Fruit fly (Drosophila melanogaster): ENCODE measurements around the gene CG43392.

The CG43392 gene

DNA sequence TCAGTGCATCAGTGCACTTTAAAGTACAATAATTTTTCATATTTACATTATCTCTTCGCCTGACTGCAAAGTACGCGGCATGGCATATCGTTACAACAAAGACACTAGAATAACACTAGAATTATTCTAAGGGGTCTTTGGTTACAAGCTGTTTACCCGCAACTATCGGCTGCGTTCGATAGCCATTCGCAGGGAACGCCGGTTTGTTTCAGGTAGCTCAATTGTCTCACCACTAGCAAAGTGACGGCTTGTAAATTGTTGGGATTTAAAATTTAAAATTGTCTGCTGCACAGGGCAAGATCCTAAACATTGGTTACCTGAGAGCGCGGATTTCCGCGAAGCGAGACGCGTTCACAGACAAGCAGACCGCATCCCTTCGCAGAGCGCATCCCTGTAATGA lies 36.1 kb upstream of the CG43392 start, which contains the start of gene CG14561 (continued):
- TF ChIP-seq Opbp (GFP tag; IDR thresholded peaks at IDR 0.05; ENCODE audit: partially characterized antibody) (peak; percentile 96), gsb-n (tag; optimal IDR thresholded peaks at IDR 0.05) (no peak), sens-2 (GFP tag; IDR thresholded peaks at IDR 0.05) (no peak), CG1024 (GFP tag; IDR thresholded peaks at IDR 0.05) (no peak), CG12236 (GFP tag; optimal IDR thresholded peaks at IDR 0.05) (no peak), E2f2 (GFP tag; IDR thresholded peaks at IDR 0.05) (peak; percentile 78), CG11696 (GFP tag; IDR thresholded peaks at IDR 0.05) (no peak), HmgZ (tag; optimal IDR thresholded peaks at IDR 0.05) (peak; percentile 39), ham (GFP tag; IDR thresholded peaks at IDR 0.05) (no peak), CG1832 (GFP tag; optimal IDR thresholded peaks at IDR 0.05) (no peak), tup (GFP tag; optimal IDR thresholded peaks at IDR 0.05) (no peak), tap (tag; optimal IDR thresholded peaks at IDR 0.05) (no peak), al (GFP tag; IDR thresholded peaks at IDR 0.05) (no peak), sens (GFP tag) (peak; percentile 91), CG15269 (tag; optimal IDR thresholded peaks at IDR 0.05) (no peak), HLH3B (GFP tag; IDR thresholded peaks at IDR 0.05) (no peak), CG15479 (GFP tag; optimal IDR thresholded peaks at IDR 0.05) (no peak), NFAT (GFP tag; IDR thresholded peaks at IDR 0.05) (no peak), CG6791 (GFP tag; IDR thresholded peaks at IDR 0.05; ENCODE audit: partially characterized antibody) (peak; percentile 96), CG14014 (GFP tag; IDR thresholded peaks at IDR 0.05) (no peak), Sin3A (optimal IDR thresholded peaks at IDR 0.05) (peak; percentile 69), Hmr (GFP tag; optimal IDR thresholded peaks at IDR 0.05) (peak; percentile 22), CG8089 (GFP tag; optimal IDR thresholded peaks at IDR 0.05) (no peak), fru (optimal IDR thresholded peaks at IDR 0.05) (no peak), stc (GFP tag; IDR thresholded peaks at IDR 0.05) (no peak), CG1603 (tag; optimal IDR thresholded peaks at IDR 0.05) (peak; percentile 85), CG30403 (GFP tag; optimal IDR thresholded peaks at IDR 0.05) (peak; percentile 23), vfl (GFP tag; optimal IDR thresholded peaks at IDR 0.05) (no peak), lilli (GFP tag; optimal IDR thresholded peaks at IDR 0.05) (peak; percentile 63), CG14860 (GFP tag; IDR thresholded peaks at IDR 0.05; ENCODE audit: partially characterized antibody) (peak; percentile 92), gt (GFP tag; IDR thresholded peaks at IDR 0.05) (no peak), CG14050 (GFP tag; IDR thresholded peaks at IDR 0.05) (no peak), CG11456 (GFP tag; IDR thresholded peaks at IDR 0.05) (peak; percentile 20; the same call in 2 of the 3 replicates), fd3F (GFP tag; optimal IDR thresholded peaks at IDR 0.05) (no peak), CG9797 (GFP tag; optimal IDR thresholded peaks at IDR 0.05) (peak; percentile 45), grau (tag; optimal IDR thresholded peaks at IDR 0.05) (peak; percentile 12), CG11560 (tag; IDR thresholded peaks at IDR 0.05) (no peak), CG4854 (GFP tag; optimal IDR thresholded peaks at IDR 0.05) (no peak), rib (GFP tag; IDR thresholded peaks at IDR 0.05) (no peak), btn (GFP tag; optimal IDR thresholded peaks at IDR 0.05) (no peak), CG3163 (GFP tag; optimal IDR thresholded peaks at IDR 0.05) (no peak), Ets97D (GFP tag; optimal IDR thresholded peaks at IDR 0.05) (peak; percentile 79), lola (GFP tag; optimal IDR thresholded peaks at IDR 0.05) (peak in 1 of 3 experiments; percentile 10), CG15601 (tag; optimal IDR thresholded peaks at IDR 0.05) (no peak), stwl (tag; optimal IDR thresholded peaks at IDR 0.05) (peak; percentile 93), B-H2 (GFP tag; optimal IDR thresholded peaks at IDR 0.05) (peak; percentile 13), zen2 (GFP tag; IDR thresholded peaks at IDR 0.05; ENCODE audit: partially characterized antibody) (peak; percentile 87), CG2202 (tag; optimal IDR thresholded peaks at IDR 0.05) (no peak), gsb (GFP tag; IDR thresholded peaks at IDR 0.05) (no peak), usp (GFP tag; optimal IDR thresholded peaks at IDR 0.05) (no peak), Spps (tag; optimal IDR thresholded peaks at IDR 0.05) (no peak), CG17359 (tag; optimal IDR thresholded peaks at IDR 0.05) (no peak), ATbp (GFP tag; optimal IDR thresholded peaks at IDR 0.05) (no peak)

Measured in whole organism, embryonic.